Fruit fly (Drosophila melanogaster) S2 (cell line): ENCODE data around the gene Or67c.

Experiments
- CG8478 ChIP-seq: fragments of >200 bp; optimal IDR thresholded peaks from 2 replicates; lab custom pipeline; 2018
- CTCF ChIP-seq, 2 experiments: fragments of >200 bp; optimal IDR thresholded peaks; 2 replicates each; lab custom pipeline; 2018

DNA sequence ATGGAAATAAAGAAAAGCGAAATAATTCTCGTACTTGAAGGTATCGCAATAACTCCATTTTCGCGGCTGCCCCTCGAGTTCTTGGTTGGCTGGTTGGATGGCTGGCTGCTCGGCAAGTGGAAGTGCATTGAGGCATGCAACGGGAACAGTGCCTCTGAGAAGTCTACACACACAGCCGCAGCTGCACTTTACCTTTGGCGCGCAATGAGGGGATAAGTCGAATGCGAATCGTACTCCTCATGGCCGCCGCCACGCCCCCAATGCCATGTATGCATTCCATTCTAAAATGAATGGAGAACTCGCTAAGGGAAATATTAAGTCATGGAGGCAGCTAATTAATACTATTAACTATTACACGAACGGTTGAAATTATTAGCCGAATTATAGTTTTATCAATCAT lies 5.3 kb upstream of the Or67c start:
- no peak for TF ChIP-seq CG8478 (lab: Kevin White, UChicago)
- TF ChIP-seq CTCF (optimal IDR thresholded peaks at IDR 0.05; lab: Kevin White, UChicago), result no peak
